Fruit fly (Drosophila melanogaster): ENCODE results near the gene CG13074.

DNA sequence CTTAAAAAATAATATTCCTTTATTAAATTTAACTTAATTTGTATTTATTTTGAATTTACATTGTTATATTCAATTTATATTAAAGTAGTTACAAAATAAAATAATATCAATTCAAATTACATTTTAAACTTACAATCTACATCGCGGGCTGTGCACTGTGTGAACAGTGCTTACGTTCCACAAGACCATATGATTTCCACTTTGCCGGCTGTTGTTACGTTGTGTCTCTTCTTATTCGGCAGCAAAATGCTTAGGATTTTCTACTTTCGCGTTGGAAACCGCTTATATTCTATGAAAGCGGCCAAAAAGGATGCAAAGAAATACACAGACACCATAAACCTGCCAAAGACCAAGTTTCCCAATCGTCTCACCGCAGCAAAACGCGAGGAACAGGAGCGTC, 2.8 kb upstream of the CG13074 start, which contains the start of gene IleRS-m:
- TF ChIP-seq Pif1B (GFP tag; optimal IDR thresholded peaks at IDR 0.05) (no peak), CG8159 (tag; optimal IDR thresholded peaks at IDR 0.05) (no peak), rn (GFP tag; IDR thresholded peaks at IDR 0.05) (no peak)
